Fruit fly (Drosophila melanogaster): Measurements from ENCODE around the gene CG15005.

The CG15005 gene

dm6 chr3L:4221226-4221770 lies 17.2 kb upstream of the CG15005 start (continued):
- TF ChIP-seq NfI (GFP tag; optimal IDR thresholded peaks at IDR 0.05) = peak; percentile 34
- no peak for TF ChIP-seq seq (GFP tag; IDR thresholded peaks at IDR 0.05)
- no peak for TF ChIP-seq Spps (tag; optimal IDR thresholded peaks at IDR 0.05)
- TF ChIP-seq H15 (GFP tag; IDR thresholded peaks at IDR 0.05) = no peak
- TF ChIP-seq CG13894 (tag; optimal IDR thresholded peaks at IDR 0.05) = peak; percentile 95
- peak; percentile 70 for TF ChIP-seq cg (GFP tag; optimal IDR thresholded peaks at IDR 0.05)
- TF ChIP-seq Oli (tag; optimal IDR thresholded peaks at IDR 0.05) = no peak
- TF ChIP-seq sisA (GFP tag; IDR thresholded peaks at IDR 0.05) = no peak
- TF ChIP-seq jumu (GFP tag; optimal IDR thresholded peaks at IDR 0.05) = no peak
- TF ChIP-seq CG12769 (tag; optimal IDR thresholded peaks at IDR 0.05) = peak; percentile 95
- 0 out of 2 replicates have a peak, but pooled peaks have one; percentile 11 for TF ChIP-seq CG10321 (GFP tag; IDR thresholded peaks at IDR 0.05)
- TF ChIP-seq tap (tag; optimal IDR thresholded peaks at IDR 0.05) = no peak
- peak; percentile 63; the same call in 2 of the 3 replicates for TF ChIP-seq CG6175 (GFP tag; IDR thresholded peaks at IDR 0.05)
- TF ChIP-seq Lhr (GFP tag; optimal IDR thresholded peaks at IDR 0.05) = no peak
- TF ChIP-seq CG15479 (GFP tag; optimal IDR thresholded peaks at IDR 0.05) = no peak

dm6 chr3L:4220679-4221078 lies 16.5 kb upstream of the CG15005 start:
- TF ChIP-seq CG8359 (GFP tag; optimal IDR thresholded peaks at IDR 0.05; ENCODE audit: borderline replicate concordance) (peak; percentile 26), dmrt11E (tag; optimal IDR thresholded peaks at IDR 0.05) (peak; percentile 26), ATbp (GFP tag; optimal IDR thresholded peaks at IDR 0.05) (peak; percentile 46), CG6813 (GFP tag; optimal IDR thresholded peaks at IDR 0.05) (peak; percentile 15), H2.0 (GFP tag; IDR thresholded peaks at IDR 0.05) (no peak), lbe (GFP tag; optimal IDR thresholded peaks at IDR 0.05) (peak; percentile 31), ab (GFP tag; optimal IDR thresholded peaks at IDR 0.05) (no peak), Blimp-1 (GFP tag; optimal IDR thresholded peaks at IDR 0.05) (peak; percentile 2), CG4707 (GFP tag; optimal IDR thresholded peaks at IDR 0.05) (peak; percentile 3), ato (GFP tag; IDR thresholded peaks at IDR 0.05; ENCODE audit: partially characterized antibody) (no peak), maf-S (GFP tag; optimal IDR thresholded peaks at IDR 0.05) (no peak), wek (GFP tag; optimal IDR thresholded peaks at IDR 0.05) (peak; percentile 28), CG6791 (GFP tag; IDR thresholded peaks at IDR 0.05; ENCODE audit: partially characterized antibody) (no peak), MTF-1 (GFP tag; optimal IDR thresholded peaks at IDR 0.05; ENCODE audit: borderline replicate concordance) (peak; percentile 10), ci (GFP tag; IDR thresholded peaks at IDR 0.05) (0 out of 3 replicates have a peak, but pooled peaks have one; percentile 46), bsh (GFP tag; optimal IDR thresholded peaks at IDR 0.05) (peak in 1 of 2 experiments; percentile 21), CG1603 (tag; optimal IDR thresholded peaks at IDR 0.05) (peak; percentile 38), sens (GFP tag) (peak; percentile 40), stc (GFP tag; IDR thresholded peaks at IDR 0.05) (0 out of 2 replicates have a peak, but pooled peaks have one; percentile 16), Xrp1 (GFP tag; IDR thresholded peaks at IDR 0.05) (0 out of 2 replicates have a peak, but pooled peaks have one; percentile 13), Med (GFP tag) (peak; percentile 37), Asciz (GFP tag; optimal IDR thresholded peaks at IDR 0.05) (peak; percentile 50), CG3407 (GFP tag; optimal IDR thresholded peaks at IDR 0.05) (peak; percentile 8), Sox100B (GFP tag; optimal IDR thresholded peaks at IDR 0.05) (peak; percentile 22), CG2875 (GFP tag; optimal IDR thresholded peaks at IDR 0.05) (peak; percentile 16)
